Worm (Caenorhabditis elegans): ENCODE results near the gene B0302.5.

The B0302.5 gene

ce11 chrX:17221873-17222525 is 27.1 kb upstream of the B0302.5 start, which contains the start of gene rab-6.2 (continued):
- TF ChIP-seq Y116A8C.19 (tag; optimal IDR thresholded peaks at IDR 0.05; ENCODE audit: borderline replicate concordance): no peak
- no peak for TF ChIP-seq mab-9 (GFP tag; IDR thresholded peaks at IDR 0.05)
- TF ChIP-seq sptf-1 (tag; optimal IDR thresholded peaks at IDR 0.05): no peak
- peak; percentile 6 for TF ChIP-seq snu-23 (GFP tag; optimal IDR thresholded peaks at IDR 0.05)
- no peak for TF ChIP-seq mep-1 (tag; optimal IDR thresholded peaks at IDR 0.05)
- no peak for TF ChIP-seq sup-37 (GFP tag; optimal IDR thresholded peaks at IDR 0.05)
- TF ChIP-seq isw-1 (GFP tag; IDR thresholded peaks at IDR 0.05): no peak
- peak; percentile 64 for TF ChIP-seq blmp-1 (tag; optimal IDR thresholded peaks at IDR 0.05)
- TF ChIP-seq unc-98 (GFP tag; IDR thresholded peaks at IDR 0.05): no peak

DNA sequence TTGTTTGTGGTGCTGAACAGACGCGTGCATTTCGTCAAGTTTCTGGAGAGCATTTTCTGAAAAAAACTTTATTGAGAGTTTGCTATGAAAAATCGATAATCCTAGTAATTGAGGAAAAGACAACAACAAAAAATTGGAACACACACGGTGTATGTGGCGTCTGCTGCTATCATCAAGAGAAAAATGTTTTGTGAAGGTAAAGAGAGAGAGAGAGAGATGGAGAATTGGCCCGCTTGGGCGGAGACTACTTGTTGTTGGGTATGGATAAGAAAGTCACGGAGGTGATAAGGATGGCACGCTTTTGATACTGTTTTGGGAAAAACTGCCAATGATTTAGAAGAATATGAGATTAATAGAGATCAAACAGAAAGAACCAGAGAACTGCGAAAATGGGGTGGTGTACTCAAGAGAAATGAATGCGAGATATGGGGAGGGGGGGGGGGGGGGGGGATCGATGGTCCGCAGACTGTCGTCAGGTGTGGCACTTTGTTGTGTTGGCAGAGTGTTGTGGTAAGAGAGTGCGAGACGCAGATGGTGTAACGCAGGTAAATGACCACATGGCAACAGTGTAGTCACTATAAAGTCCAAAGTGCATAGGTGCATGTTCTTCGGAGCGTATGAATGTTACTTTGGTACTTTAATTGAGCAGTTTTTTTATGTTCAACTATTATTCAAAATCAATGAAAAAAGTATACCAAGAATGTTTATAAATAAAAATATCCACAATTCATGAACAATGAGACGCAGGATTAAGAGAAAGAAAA is 22.3 kb upstream of the B0302.5 start, which contains the start of gene acdh-7:
Gene acdh-7 (minus strand): TSS at position 56 of the 764 bp plus-strand sequence.
- TF ChIP-seq lin-14 (GFP tag; optimal IDR thresholded peaks at IDR 0.05) (peak; percentile 26), nhr-71 (tag; optimal IDR thresholded peaks at IDR 0.05) (peak; percentile 21), pag-3 (tag; optimal IDR thresholded peaks at IDR 0.05; ENCODE audit: borderline replicate concordance, insufficient read depth) (no peak), C34B4.2 (tag; optimal IDR thresholded peaks at IDR 0.05) (no peak), C16A3.4 (tag; optimal IDR thresholded peaks at IDR 0.05) (no peak), rnt-1 (tag; optimal IDR thresholded peaks at IDR 0.05) (peak; percentile 42), elt-3 (tag; optimal IDR thresholded peaks at IDR 0.05) (peak in 2 of 6 experiments; percentile 3 to 69), elt-2 (tag; optimal IDR thresholded peaks at IDR 0.05) (peak; percentile 24), blmp-1 (tag; optimal IDR thresholded peaks at IDR 0.05) (peak; percentile 66), nhr-20 (tag; optimal IDR thresholded peaks at IDR 0.05) (peak; percentile 12)

DNA sequence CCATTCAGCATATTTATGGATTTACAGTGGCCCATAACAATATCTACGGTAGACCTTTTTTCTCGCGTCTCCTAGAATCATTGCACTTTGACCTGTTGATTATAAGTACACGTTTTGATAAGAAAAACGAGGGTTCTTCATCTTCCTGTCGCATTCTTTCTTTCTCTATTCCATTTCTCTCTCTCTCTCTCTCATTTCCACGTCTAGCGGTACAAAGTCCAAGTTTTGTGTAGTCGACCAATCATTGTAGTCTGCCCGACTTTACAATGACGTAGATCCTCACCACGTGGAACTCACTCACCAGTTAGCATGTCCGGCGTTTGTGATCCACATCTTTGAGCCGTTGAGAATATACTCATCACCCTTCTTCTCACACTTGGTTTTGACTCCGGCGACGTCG is 21.2 kb upstream of the B0302.5 start:
- TF ChIP-seq vab-15 (tag; optimal IDR thresholded peaks at IDR 0.05) (no peak), egl-27 (tag; optimal IDR thresholded peaks at IDR 0.05) (no peak), nhr-77 (tag; optimal IDR thresholded peaks at IDR 0.05) (no peak), zip-4 (GFP tag; optimal IDR thresholded peaks at IDR 0.05) (no peak), rnt-1 (tag; optimal IDR thresholded peaks at IDR 0.05) (peak; percentile 58), lin-35 (GFP tag; optimal IDR thresholded peaks at IDR 0.05) (peak in 1 of 2 experiments; percentile 3), efl-1 (optimal IDR thresholded peaks at IDR 0.05) (no peak), efl-1 (GFP tag; optimal IDR thresholded peaks at IDR 0.05 in 1 of 2) (no peak), unc-130 (tag; optimal IDR thresholded peaks at IDR 0.05) (no peak), C04F5.9 (tag; optimal IDR thresholded peaks at IDR 0.05) (no peak), ceh-8 (GFP tag; optimal IDR thresholded peaks at IDR 0.05) (no peak), nhr-84 (tag; optimal IDR thresholded peaks at IDR 0.05) (no peak), nhr-20 (tag; optimal IDR thresholded peaks at IDR 0.05) (peak; percentile 85), efl-3 (GFP tag; optimal IDR thresholded peaks at IDR 0.05) (no peak), elt-2 (tag; optimal IDR thresholded peaks at IDR 0.05) (peak; percentile 39), ceh-88 (GFP tag; IDR thresholded peaks at IDR 0.05) (no peak), zag-1 (tag; optimal IDR thresholded peaks at IDR 0.05) (no peak), ceh-82 (tag; optimal IDR thresholded peaks at IDR 0.05) (no peak), lin-14 (GFP tag; optimal IDR thresholded peaks at IDR 0.05) (peak; percentile 81), snu-23 (GFP tag; optimal IDR thresholded peaks at IDR 0.05) (peak; percentile 65), isw-1 (GFP tag; IDR thresholded peaks at IDR 0.05) (no peak), fkh-10 (GFP tag; optimal IDR thresholded peaks at IDR 0.05) (no peak), C34B4.2 (tag; optimal IDR thresholded peaks at IDR 0.05) (no peak), nhr-71 (tag; optimal IDR thresholded peaks at IDR 0.05) (peak; percentile 79), mdl-1 (tag; optimal IDR thresholded peaks at IDR 0.05) (peak in 1 of 2 experiments; percentile 60), irx-1 (tag; optimal IDR thresholded peaks at IDR 0.05) (no peak), unc-30 (tag; optimal IDR thresholded peaks at IDR 0.05) (no peak), egl-13 (tag; optimal IDR thresholded peaks at IDR 0.05) (no peak), swsn-7 (tag; optimal IDR thresholded peaks at IDR 0.05) (no peak), Y116A8C.19 (tag; optimal IDR thresholded peaks at IDR 0.05; ENCODE audit: borderline replicate concordance) (no peak), alr-1 (tag; optimal IDR thresholded peaks at IDR 0.05; ENCODE audit: borderline replicate concordance) (no peak), sup-37 (GFP tag; optimal IDR thresholded peaks at IDR 0.05) (no peak), fkh-4 (tag; optimal IDR thresholded peaks at IDR 0.05; ENCODE audit: borderline replicate concordance) (no peak), unc-86 (tag; optimal IDR thresholded peaks at IDR 0.05) (no peak), grh-1 (GFP tag; IDR thresholded peaks at IDR 0.05) (no peak), tlp-1 (tag; optimal IDR thresholded peaks at IDR 0.05) (no peak)

Data from whole organism, L1 larva.